Worm (Caenorhabditis elegans) whole organism, young adult: ENCODE results near the gene C35A5.6.

Experiments
- B0336.3 ChIP-seq: fragments of 200-800 bp; sonication (Bioruptor generic); IDR thresholded peaks from 2 replicates; pipeline ENCODE4 v1.3.6; 2022; ENCODE audit warnings: missing genetic modification characterization, missing compliant biosample characterization
- C06A6.2 ChIP-seq: fragments of 200-800 bp; sonication (Bioruptor generic); conservative IDR thresholded peaks from 2 replicates; pipeline ENCODE4 v1.3.6; 2022; ENCODE audit warnings: missing genetic modification characterization, missing compliant biosample characterization
- ama-1 ChIP-seq, 3 experiments: fragments of 150-350 bp in 1 of 3; sonication (generic microtip) in 2 of 3; optimal IDR thresholded peaks; 2 replicates each; lab custom pipeline; 2014 to 2018; ENCODE audit warnings: missing biosample characterization in 2 of 3, missing genetic modification characterization in 2 of 3, missing genetic modification reagents in 2 of 3
- dpff-1 ChIP-seq: sonication (generic microtip); optimal IDR thresholded peaks from 2 replicates; lab custom pipeline; 2017; ENCODE audit warnings: mild to moderate bottlenecking, missing genetic modification characterization, missing compliant biosample characterization
- lir-1 ChIP-seq: fragments of 200-800 bp; sonication (Bioruptor generic); conservative IDR thresholded peaks from 2 replicates; pipeline ENCODE4 v1.3.6; 2022; ENCODE audit warnings: missing genetic modification reagents, missing genetic modification characterization, missing compliant biosample characterization
- mes-4 ChIP-seq: sonication (generic microtip); optimal IDR thresholded peaks from 2 replicates; lab custom pipeline; 2016; ENCODE audit warnings: missing genotype, missing genetic modification characterization, missing compliant biosample characterization
- nfya-1 ChIP-seq: sonication (generic microtip); optimal IDR thresholded peaks from 2 replicates; lab custom pipeline; 2017; ENCODE audit warnings: antibody characterized with exemption, missing compliant biosample characterization, missing genetic modification characterization, borderline replicate concordance; ENCODE audit not compliant: insufficient read depth
- nhr-179 ChIP-seq: sonication (generic microtip); optimal IDR thresholded peaks from 2 replicates; lab custom pipeline; 2016; ENCODE audit warnings: mild to moderate bottlenecking, missing genetic modification characterization, missing compliant biosample characterization
- sea-2 ChIP-seq: fragments of 200-800 bp; sonication (Bioruptor generic); IDR thresholded peaks from 2 replicates; pipeline ENCODE4 v1.3.6; 2022; ENCODE audit warnings: missing genetic modification characterization, missing compliant biosample characterization
- sptf-2 ChIP-seq: fragments of 200-800 bp; sonication (Bioruptor generic); optimal IDR thresholded peaks from 2 replicates; lab custom pipeline; 2018; ENCODE audit warnings: mild to moderate bottlenecking, missing genetic modification characterization, missing compliant biosample characterization
- ztf-18 ChIP-seq: sonication (generic microtip); optimal IDR thresholded peaks from 2 replicates; lab custom pipeline; 2016; ENCODE audit warnings: missing genotype, mild to moderate bottlenecking, missing genetic modification characterization, missing compliant biosample characterization
- ztf-26 ChIP-seq: sonication (generic microtip); optimal IDR thresholded peaks from 2 replicates; lab custom pipeline; 2017; ENCODE audit warnings: missing genetic modification characterization, missing compliant biosample characterization

ce11 chrV:10484640-10485039 is 24.3 kb upstream of the C35A5.6 start, which contains the start of gene Y32F6B.1:
- no peak for TF ChIP-seq mes-4 (tag; lab: Kevin White, UChicago)
- TF ChIP-seq sptf-2 = no peak
- no peak for TF ChIP-seq nfya-1 (tag; lab: Kevin White, UChicago)
- no peak for TF ChIP-seq ztf-18 (tag; lab: Kevin White, UChicago)
- TF ChIP-seq B0336.3 (GFP tag; lab: Robert Waterston, UW) = no peak
- no peak for TF ChIP-seq ztf-26 (tag; lab: Kevin White, UChicago)
- no peak for TF ChIP-seq dpff-1 (tag; lab: Kevin White, UChicago)
- no peak for TF ChIP-seq nhr-179 (tag; lab: Kevin White, UChicago)
- no peak for TF ChIP-seq lir-1 (GFP tag; lab: Robert Waterston, UW)
- no peak for TF ChIP-seq C06A6.2
- TF ChIP-seq ama-1 (optimal IDR thresholded peaks at IDR 0.05; lab: Kevin White, UChicago) = no peak
- no peak for TF ChIP-seq ama-1 (GFP tag; optimal IDR thresholded peaks at IDR 0.05; lab: Kevin White, UChicago)
- no peak for TF ChIP-seq sea-2 (GFP tag; lab: Robert Waterston, UW)
